Fruit fly (Drosophila melanogaster) whole organism, embryonic: Measurements from ENCODE around the gene Cap-D3.

ENCODE experiments used
- ATbp ChIP-seq: fragments of 200-800 bp; sonication (Bioruptor generic); optimal IDR thresholded peaks from 2 replicates; lab custom pipeline; 2017; ENCODE audit warnings: missing biosample characterization, mild to moderate bottlenecking, missing genetic modification characterization, missing genetic modification reagents
- Adf1 ChIP-seq: fragments of 200-800 bp; sonication (Bioruptor generic); IDR thresholded peaks from 2 replicates; pipeline ENCODE4 v1.3.6; 2022; ENCODE audit warnings: missing biosample characterization, missing genetic modification characterization
- Atf-2 ChIP-seq: fragments of 200-800 bp; sonication (Bioruptor generic); optimal IDR thresholded peaks from 2 replicates; lab custom pipeline; 2016; ENCODE audit warnings: missing biosample characterization, missing genetic modification characterization
- CG10654 ChIP-seq: fragments of 200-800 bp; sonication (Bioruptor generic); optimal IDR thresholded peaks from 2 replicates; lab custom pipeline; 2016; ENCODE audit warnings: missing biosample characterization, missing genetic modification characterization
- CG10979 ChIP-seq: fragments of 200-800 bp; sonication (Bioruptor generic); optimal IDR thresholded peaks from 2 replicates; lab custom pipeline; 2018; ENCODE audit warnings: missing biosample characterization, mild to moderate bottlenecking, missing genetic modification characterization, moderate library complexity
- CG11560 ChIP-seq: fragments of 200-800 bp; sonication (Bioruptor generic); IDR thresholded peaks from 3 replicates; pipeline ENCODE4 v1.3.6; 2022; ENCODE audit warnings: missing biosample characterization, missing genetic modification characterization
- CG11696 ChIP-seq: fragments of 200-800 bp; sonication (Bioruptor generic); IDR thresholded peaks from 2 replicates; pipeline ENCODE4 v1.3.6; 2022; ENCODE audit warnings: missing biosample characterization, missing genetic modification characterization
- CG12942 ChIP-seq: fragments of 200-800 bp; sonication (Bioruptor generic); optimal IDR thresholded peaks from 3 replicates; lab custom pipeline; 2016; ENCODE audit warnings: missing biosample characterization, missing genetic modification characterization
- CG14014 ChIP-seq: fragments of 200-800 bp; sonication (Bioruptor generic); IDR thresholded peaks from 2 replicates; pipeline ENCODE4 v1.3.6; 2022; ENCODE audit warnings: missing biosample characterization, missing genetic modification characterization
- CG14860 ChIP-seq: fragments of 200-800 bp; sonication (Bioruptor generic); IDR thresholded peaks from 3 replicates; pipeline ENCODE4 v1.3.6; 2022; ENCODE audit warnings: missing biosample characterization, missing genetic modification characterization; ENCODE audit not compliant: partially characterized antibody
- CG2120 ChIP-seq: fragments of 200-800 bp; sonication (Bioruptor generic); optimal IDR thresholded peaks from 3 replicates; lab custom pipeline; 2016; ENCODE audit warnings: missing biosample characterization, missing genetic modification characterization
- CG30020 ChIP-seq: fragments of 200-800 bp; optimal IDR thresholded peaks from 2 replicates; lab custom pipeline; 2019; ENCODE audit warnings: missing biosample characterization, mild to moderate bottlenecking, missing genetic modification characterization, moderate library complexity
- CG31441 ChIP-seq: fragments of 200-800 bp; sonication (Bioruptor generic); IDR thresholded peaks from 2 replicates; pipeline ENCODE4 v1.3.6; 2022; ENCODE audit warnings: missing biosample characterization, missing genetic modification characterization
- CG42726 ChIP-seq: fragments of 200-800 bp; sonication (Bioruptor generic); IDR thresholded peaks from 2 replicates; pipeline ENCODE4 v1.3.6; 2022; ENCODE audit warnings: missing biosample characterization, missing genetic modification characterization; ENCODE audit not compliant: partially characterized antibody
- CG4707 ChIP-seq: fragments of 200-800 bp; sonication (Bioruptor generic); optimal IDR thresholded peaks from 2 replicates; lab custom pipeline; 2018; ENCODE audit warnings: missing biosample characterization, mild to moderate bottlenecking, missing genetic modification characterization, moderate library complexity
- CG6654 ChIP-seq: fragments of 200-800 bp; sonication (Bioruptor generic); optimal IDR thresholded peaks from 2 replicates; lab custom pipeline; 2017; ENCODE audit warnings: missing biosample characterization, mild to moderate bottlenecking, missing genetic modification characterization
- CG7556 ChIP-seq: fragments of 200-800 bp; sonication (Bioruptor generic); optimal IDR thresholded peaks from 2 replicates; lab custom pipeline; 2017; ENCODE audit warnings: missing biosample characterization, mild to moderate bottlenecking, missing genetic modification characterization
- CG7928 ChIP-seq: fragments of 200-800 bp; sonication (Bioruptor generic); optimal IDR thresholded peaks from 2 replicates; lab custom pipeline; 2017; ENCODE audit warnings: missing biosample characterization, mild to moderate bottlenecking, missing genetic modification characterization
- CG7987 ChIP-seq: fragments of 200-800 bp; sonication (Bioruptor generic); optimal IDR thresholded peaks from 2 replicates; lab custom pipeline; 2018; ENCODE audit warnings: missing biosample characterization, mild to moderate bottlenecking, missing genetic modification characterization, moderate library complexity
- CG8765 ChIP-seq: fragments of 200-800 bp; sonication (Bioruptor generic); IDR thresholded peaks from 2 replicates; pipeline ENCODE4 v1.3.6; 2022; ENCODE audit warnings: missing biosample characterization, missing genetic modification characterization
- CG9609 ChIP-seq: fragments of 200-800 bp; sonication (Bioruptor generic); optimal IDR thresholded peaks from 3 replicates; lab custom pipeline; 2016; ENCODE audit warnings: missing biosample characterization, missing genetic modification characterization
- CG9932 ChIP-seq: fragments of 200-800 bp; sonication (Bioruptor generic); IDR thresholded peaks from 2 replicates; pipeline ENCODE4 v1.3.6; 2022; ENCODE audit warnings: missing biosample characterization, missing genetic modification characterization
- Drgx ChIP-seq: fragments of 200-800 bp; sonication (Bioruptor generic); IDR thresholded peaks from 2 replicates; pipeline ENCODE4 v1.3.6; 2022; ENCODE audit warnings: missing biosample characterization, missing genetic modification characterization
- Fer3 ChIP-seq: fragments of 200-800 bp; sonication (Bioruptor generic); optimal IDR thresholded peaks from 2 replicates; lab custom pipeline; 2018; ENCODE audit warnings: missing biosample characterization, mild to moderate bottlenecking, missing genetic modification characterization, moderate library complexity
- GATAe ChIP-seq: fragments of 200-800 bp; sonication (Bioruptor generic); conservative IDR thresholded peaks from 2 replicates; pipeline ENCODE4 v1.3.6; 2022; ENCODE audit warnings: missing biosample characterization, missing genetic modification characterization
- Gsc ChIP-seq: fragments of 200-800 bp; sonication (Bioruptor generic); IDR thresholded peaks from 2 replicates; pipeline ENCODE4 v1.3.6; 2022; ENCODE audit warnings: missing biosample characterization, missing genetic modification characterization
- HHEX ChIP-seq: fragments of 200-800 bp; sonication (Bioruptor generic); optimal IDR thresholded peaks from 3 replicates; lab custom pipeline; 2017; ENCODE audit warnings: missing biosample characterization, mild to moderate bottlenecking, missing genetic modification characterization, missing genetic modification reagents
- HLH54F ChIP-seq: fragments of 200-800 bp; sonication (Bioruptor generic); optimal IDR thresholded peaks from 3 replicates; lab custom pipeline; 2016; ENCODE audit warnings: missing biosample characterization, missing genetic modification characterization
- Hand ChIP-seq: fragments of 200-800 bp; sonication (Bioruptor generic); optimal IDR thresholded peaks from 2 replicates; lab custom pipeline; 2017; ENCODE audit warnings: mild to moderate bottlenecking, missing biosample characterization, missing genetic modification reagents, missing genetic modification characterization
- Hr3 ChIP-seq: fragments of 200-800 bp; sonication (Bioruptor generic); optimal IDR thresholded peaks from 3 replicates; lab custom pipeline; 2016; ENCODE audit warnings: missing biosample characterization, missing genetic modification characterization
- Hr51 ChIP-seq, 2 experiments: fragments of 200-800 bp; sonication (Bioruptor generic); optimal IDR thresholded peaks; 2 replicates in 1 of 2; 3 replicates in 1 of 2; lab custom pipeline; 2016 to 2018; ENCODE audit warnings: missing biosample characterization in 2 of 2, missing genetic modification characterization in 2 of 2, mild to moderate bottlenecking in 1 of 2, moderate library complexity in 1 of 2
- MBD-R2 ChIP-seq: fragments of 200-800 bp; sonication (Bioruptor generic); IDR thresholded peaks from 2 replicates; pipeline ENCODE4 v1.3.6; 2022; ENCODE audit warnings: missing biosample characterization, missing genetic modification characterization
- Nf-YC ChIP-seq: fragments of 200-800 bp; optimal IDR thresholded peaks from 3 replicates; lab custom pipeline; 2019; ENCODE audit warnings: missing biosample characterization, mild to moderate bottlenecking, missing genetic modification characterization, moderate library complexity
- Rx ChIP-seq: fragments of 200-800 bp; sonication (Bioruptor generic); IDR thresholded peaks from 2 replicates; pipeline ENCODE4 v1.3.6; 2022; ENCODE audit warnings: missing biosample characterization, missing genetic modification characterization
- Side ChIP-seq: fragments of 200-800 bp; sonication (Bioruptor generic); optimal IDR thresholded peaks from 2 replicates; lab custom pipeline; 2016; ENCODE audit warnings: missing biosample characterization, missing genetic modification characterization
- Sry-δ ChIP-seq: fragments of 200-800 bp; sonication (Bioruptor generic); optimal IDR thresholded peaks from 2 replicates; lab custom pipeline; 2016; ENCODE audit warnings: missing biosample characterization, missing genetic modification characterization
- Xbp1 ChIP-seq: fragments of 200-800 bp; sonication (Bioruptor generic); optimal IDR thresholded peaks from 3 replicates; lab custom pipeline; 2016; ENCODE audit warnings: missing biosample characterization, mild to moderate bottlenecking, missing genetic modification characterization
- az2 ChIP-seq: fragments of 200-800 bp; sonication (Bioruptor generic); optimal IDR thresholded peaks from 3 replicates; lab custom pipeline; 2016; ENCODE audit warnings: missing biosample characterization, missing genetic modification characterization
- bowl ChIP-seq: fragments of 200-800 bp; sonication (Bioruptor generic); IDR thresholded peaks from 2 replicates; pipeline ENCODE4 v1.3.6; 2022; ENCODE audit warnings: missing biosample characterization, missing genetic modification characterization
- cg ChIP-seq: fragments of 200-800 bp; sonication (Bioruptor generic); optimal IDR thresholded peaks from 3 replicates; lab custom pipeline; 2019; ENCODE audit warnings: missing biosample characterization, mild to moderate bottlenecking, missing genetic modification characterization, moderate library complexity
- eve ChIP-seq, 2 experiments: fragments of >200 bp; optimal IDR thresholded peaks; 2 replicates each; lab custom pipeline; 2017; ENCODE audit warnings: missing biosample characterization in 2 of 2, missing genetic modification characterization in 2 of 2
- eyg ChIP-seq: fragments of 200-800 bp; sonication (Bioruptor generic); optimal IDR thresholded peaks from 3 replicates; lab custom pipeline; 2016; ENCODE audit warnings: missing biosample characterization, missing genetic modification characterization
- gsb-n ChIP-seq: fragments of 200-800 bp; sonication (Bioruptor generic); optimal IDR thresholded peaks from 3 replicates; lab custom pipeline; 2018; ENCODE audit warnings: missing biosample characterization, mild to moderate bottlenecking, missing genetic modification characterization
- nom ChIP-seq: fragments of 200-800 bp; sonication (Bioruptor generic); optimal IDR thresholded peaks from 2 replicates; lab custom pipeline; 2017; ENCODE audit warnings: missing biosample characterization, missing genetic modification characterization, mild to moderate bottlenecking, moderate library complexity, missing genetic modification reagents
- pan ChIP-seq, 4 experiments: fragments of >200 bp in 3 of 4; fragments of 200-800 bp in 1 of 4; sonication (Bioruptor generic) in 1 of 4; optimal IDR thresholded peaks in 3 of 4; IDR thresholded peaks in 1 of 4; 2 replicates each; pipeline versions ENCODE4 v1.3.6 to Lab custom; 2017 to 2022; ENCODE audit warnings: missing biosample characterization in 2 of 4, missing genetic modification characterization in 2 of 4, mixed read lengths in 1 of 4
- ranshi ChIP-seq: fragments of 200-800 bp; sonication (Bioruptor generic); IDR thresholded peaks from 2 replicates; pipeline ENCODE4 v1.3.6; 2022; ENCODE audit warnings: missing biosample characterization, missing genetic modification characterization
- row ChIP-seq: fragments of 200-800 bp; sonication (Bioruptor generic); IDR thresholded peaks from 3 replicates; pipeline ENCODE4 v1.3.6; 2022; ENCODE audit warnings: missing biosample characterization, missing genetic modification characterization
- sd ChIP-seq: fragments of 200-800 bp; sonication (Bioruptor generic); optimal IDR thresholded peaks from 3 replicates; lab custom pipeline; 2018; ENCODE audit warnings: missing biosample characterization, mild to moderate bottlenecking, missing genetic modification characterization, moderate library complexity
- tgo ChIP-seq: fragments of 200-800 bp; sonication (Bioruptor generic); IDR thresholded peaks from 3 replicates; pipeline ENCODE4 v1.3.6; 2022; ENCODE audit warnings: missing biosample characterization, missing genetic modification characterization
- wor ChIP-seq: fragments of 200-800 bp; sonication (Bioruptor generic); IDR thresholded peaks from 2 replicates; pipeline ENCODE4 v1.3.6; 2022; ENCODE audit warnings: missing biosample characterization, missing genetic modification characterization

Cap-D3 gene

DNA sequence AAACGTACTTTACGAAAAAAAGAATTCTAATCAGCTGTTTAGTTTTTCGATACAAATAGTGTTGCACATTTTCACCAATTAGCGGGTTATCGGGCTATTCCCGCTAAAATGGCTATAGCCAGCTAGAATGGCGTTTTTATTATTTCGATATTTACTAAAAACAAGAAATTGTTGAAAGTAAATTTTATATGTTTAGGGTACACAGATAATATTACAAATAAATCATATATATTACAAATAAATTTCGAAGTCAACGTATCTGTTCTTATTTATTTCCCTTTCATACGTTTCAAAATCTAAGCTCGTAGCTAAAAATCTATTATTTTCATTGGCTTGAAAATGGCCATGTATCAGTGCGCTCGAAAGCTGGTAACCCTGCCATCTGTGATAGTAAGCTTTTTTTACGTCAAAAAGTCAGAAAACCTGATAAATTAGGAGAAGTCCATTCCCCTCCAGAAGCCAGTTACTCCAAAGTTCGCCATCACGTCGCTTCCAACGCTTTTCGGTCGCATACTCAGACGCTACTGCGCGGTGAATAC, 5.8 kb upstream of the Cap-D3 start, which contains the start of the genes CG7382 and cl (continued):
- TF ChIP-seq CG4707 (GFP tag; lab: Kevin White, UChicago) (no peak), CG6654 (GFP tag; lab: Kevin White, UChicago) (no peak), CG12942 (GFP tag; lab: Kevin White, UChicago) (peak; percentile 17), wor (GFP tag; lab: Robert Waterston, UW) (no peak), CG10979 (tag; lab: Kevin White, UChicago) (peak; percentile 24), CG7928 (GFP tag; lab: Kevin White, UChicago) (no peak), sd (tag; lab: Kevin White, UChicago) (peak; percentile 59), Hr3 (peak; percentile 21), nom (GFP tag; lab: Kevin White, UChicago) (no peak), Adf1 (GFP tag; lab: Robert Waterston, UW) (no peak), pan (optimal IDR thresholded peaks at IDR 0.05; lab: Kevin White, UChicago) (no peak), pan (GFP tag; optimal IDR thresholded peaks at IDR 0.05 in 1 of 2, IDR thresholded peaks at IDR 0.05 in 1 of 2) (peak in 1 of 2 experiments; percentile 18), Sry-δ (GFP tag; lab: Kevin White, UChicago) (peak; percentile 18), CG7556 (GFP tag; lab: Kevin White, UChicago) (peak; percentile 27), CG11696 (no peak), CG14014 (GFP tag; lab: Robert Waterston, UW) (0 out of 2 replicates have a peak, but pooled peaks have one; percentile 56), bowl (GFP tag; lab: Robert Waterston, UW) (no peak), HHEX (GFP tag; lab: Kevin White, UChicago) (no peak), CG31441 (GFP tag; lab: Robert Waterston, UW) (peak; percentile 61; the same call in 1 of the 2 replicates), CG9932 (GFP tag; lab: Robert Waterston, UW) (peak; percentile 76), Hand (GFP tag; lab: Kevin White, UChicago) (no peak), eyg (GFP tag; lab: Kevin White, UChicago) (no peak), tgo (no peak), cg (GFP tag; lab: Kevin White, UChicago) (no peak), gsb-n (tag; lab: Kevin White, UChicago) (no peak), Atf-2 (GFP tag; lab: Kevin White, UChicago) (no peak), CG10654 (GFP tag; lab: Kevin White, UChicago) (peak; percentile 36), Hr51 (GFP tag; optimal IDR thresholded peaks at IDR 0.05; lab: Kevin White, UChicago) (peak in 1 of 2 experiments; percentile 54), CG42726 (no peak), ATbp (no peak), CG14860 (GFP tag; lab: Robert Waterston, UW) (no peak), Fer3 (no peak), row (GFP tag; lab: Robert Waterston, UW) (peak; percentile 93), Xbp1 (GFP tag; lab: Kevin White, UChicago) (peak; percentile 60), CG8765 (GFP tag; lab: Robert Waterston, UW) (no peak), CG7987 (GFP tag; lab: Kevin White, UChicago) (no peak), Nf-YC (peak; percentile 65), Drgx (GFP tag; lab: Robert Waterston, UW) (no peak), CG11560 (tag; lab: Robert Waterston, UW) (no peak), ranshi (GFP tag; lab: Robert Waterston, UW) (no peak), Side (GFP tag; lab: Kevin White, UChicago) (no peak), eve (GFP tag; optimal IDR thresholded peaks at IDR 0.05; lab: Kevin White, UChicago) (no peak), Rx (GFP tag; lab: Robert Waterston, UW) (no peak), az2 (GFP tag; lab: Kevin White, UChicago) (peak; percentile 54), HLH54F (GFP tag; lab: Kevin White, UChicago) (peak; percentile 31), Gsc (no peak), CG30020 (tag; lab: Kevin White, UChicago) (peak; percentile 42), GATAe (GFP tag; lab: Robert Waterston, UW) (no peak), CG2120 (GFP tag; lab: Kevin White, UChicago) (peak; percentile 54), CG9609 (GFP tag; lab: Kevin White, UChicago) (no peak), MBD-R2 (peak; percentile 38; the same call in 1 of the 2 replicates)
